Fruit fly (Drosophila melanogaster): Measurements from ENCODE around the gene Nufip.

DNA sequence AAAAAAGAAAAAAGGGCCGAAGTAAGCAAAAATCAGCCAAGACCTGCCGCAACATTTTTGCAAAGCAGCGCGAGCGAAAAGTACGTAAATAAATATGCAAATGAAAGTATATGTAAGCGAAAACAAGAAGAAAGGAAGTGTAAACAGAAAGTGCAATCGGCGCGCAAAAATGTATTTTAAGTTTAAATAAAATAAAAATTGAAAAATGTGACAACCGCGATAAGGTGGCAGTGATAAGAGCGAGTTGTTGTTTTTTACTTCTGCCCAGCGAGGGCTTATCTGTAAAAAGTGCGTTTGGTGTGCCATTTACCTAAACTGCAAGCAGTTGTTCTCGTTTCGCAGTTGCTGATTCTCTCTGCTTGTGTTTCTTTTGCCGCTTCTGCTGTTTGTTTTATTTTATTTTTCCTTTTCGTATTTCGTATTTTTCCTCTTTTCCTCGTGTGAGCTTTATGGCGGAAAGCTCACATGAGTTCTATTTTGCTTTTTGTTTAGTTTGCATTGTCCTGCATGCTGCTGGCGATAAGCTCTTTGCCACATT, 42.5 kb upstream of the Nufip start:
- TF ChIP-seq CG6175 (GFP tag; IDR thresholded peaks at IDR 0.05), result no peak
- no peak for TF ChIP-seq CG2678 (tag; optimal IDR thresholded peaks at IDR 0.05)
- no peak for TF ChIP-seq chm (GFP tag; IDR thresholded peaks at IDR 0.05)

All from whole organism, embryonic.